Worm (Caenorhabditis elegans): ENCODE measurements around the gene F56C3.10.

DNA sequence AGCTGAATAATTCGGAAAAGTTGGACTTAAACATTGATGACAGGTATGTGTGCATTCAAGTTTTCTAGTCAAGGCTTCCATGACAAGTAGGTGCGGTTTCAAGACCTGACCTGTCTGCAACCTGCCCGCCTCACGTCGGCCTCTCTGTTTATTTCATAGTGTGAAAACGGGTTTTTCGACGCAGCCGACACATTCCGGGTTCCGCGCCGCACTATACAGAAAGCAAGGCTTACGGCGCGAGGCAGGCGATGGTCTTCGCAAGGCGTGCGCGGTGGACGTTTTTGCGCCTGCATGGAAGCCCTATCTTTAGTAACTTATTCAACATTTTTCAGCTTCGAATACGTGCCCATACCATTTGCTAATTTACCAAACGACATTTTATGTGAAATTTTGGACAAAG is 9.0 kb downstream of the F56C3.10 start:
- TF ChIP-seq mxl-3 (GFP tag; optimal IDR thresholded peaks at IDR 0.05) (no peak), aha-1 (tag) (no peak), lin-15B (tag; optimal IDR thresholded peaks at IDR 0.05) (no peak), fos-1 (tag; optimal IDR thresholded peaks at IDR 0.05) (no peak), fkh-10 (GFP tag; optimal IDR thresholded peaks at IDR 0.05) (no peak)

All from whole organism, L4 larva.